Fruit fly (Drosophila melanogaster): ENCODE data around the gene CG13284.

The CG13284 gene

DNA sequence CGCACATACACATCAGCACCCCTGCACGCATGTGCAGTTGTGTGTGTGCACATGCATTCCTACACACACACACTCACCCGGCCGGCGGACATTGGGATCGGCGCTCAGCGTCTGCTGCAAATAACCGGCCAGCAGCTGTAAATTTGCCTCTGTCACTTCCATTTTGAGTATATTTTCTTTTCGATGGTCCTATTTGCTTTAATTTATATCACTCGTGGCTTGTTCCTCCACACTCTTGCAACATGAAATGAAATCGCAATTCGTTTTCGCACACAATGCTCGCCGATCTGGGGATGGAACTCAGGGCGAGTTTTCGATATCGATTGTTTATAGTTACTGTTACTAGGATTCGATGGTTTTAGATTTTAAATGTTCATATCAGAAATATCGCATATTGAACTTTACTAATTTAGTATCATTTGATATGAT, 23.6 kb downstream of the CG13284 start, which contains the start of gene Cse1 (continued):
- TF ChIP-seq CG12942 (GFP tag; optimal IDR thresholded peaks at IDR 0.05): no peak
- peak; percentile 71 for TF ChIP-seq BEAF-32 (GFP tag; optimal IDR thresholded peaks at IDR 0.05)
- no peak for TF ChIP-seq Lim3 (GFP tag; IDR thresholded peaks at IDR 0.05)
- peak; percentile 62 for TF ChIP-seq Dref (GFP tag; IDR thresholded peaks at IDR 0.05)
- TF ChIP-seq CG7745 (tag; optimal IDR thresholded peaks at IDR 0.05): no peak
- TF ChIP-seq CG2889 (GFP tag; IDR thresholded peaks at IDR 0.05): no peak
- TF ChIP-seq CG10321 (GFP tag; IDR thresholded peaks at IDR 0.05): no peak
- TF ChIP-seq Neu2 (GFP tag; optimal IDR thresholded peaks at IDR 0.05; ENCODE audit: borderline replicate concordance): no peak
- no peak for TF ChIP-seq CG3163 (GFP tag; optimal IDR thresholded peaks at IDR 0.05)
- TF ChIP-seq CG3847 (GFP tag; IDR thresholded peaks at IDR 0.05): no peak
- TF ChIP-seq Ets97D (GFP tag; optimal IDR thresholded peaks at IDR 0.05): no peak
- peak; percentile 47 for TF ChIP-seq CG15479 (GFP tag; optimal IDR thresholded peaks at IDR 0.05)
- TF ChIP-seq Dll (GFP tag; IDR thresholded peaks at IDR 0.05; ENCODE audit: partially characterized antibody): peak; percentile 74
- TF ChIP-seq Elba2 (GFP tag; optimal IDR thresholded peaks at IDR 0.05): no peak
- no peak for TF ChIP-seq CoRest (tag; optimal IDR thresholded peaks at IDR 0.05)
- TF ChIP-seq CG7963 (GFP tag; IDR thresholded peaks at IDR 0.05; ENCODE audit: partially characterized antibody): peak; percentile 59; the same call in 2 of the 3 replicates
- no peak for TF ChIP-seq corto (GFP tag; optimal IDR thresholded peaks at IDR 0.05)
- TF ChIP-seq wek (GFP tag; optimal IDR thresholded peaks at IDR 0.05): no peak
- no peak for TF ChIP-seq C15 (GFP tag; IDR thresholded peaks at IDR 0.05)
- no peak for TF ChIP-seq lab (GFP tag; optimal IDR thresholded peaks at IDR 0.05)
- TF ChIP-seq CG12219 (GFP tag; optimal IDR thresholded peaks at IDR 0.05): no peak
- no peak for TF ChIP-seq cato (GFP tag; optimal IDR thresholded peaks at IDR 0.05; ENCODE audit: borderline replicate concordance)
- TF ChIP-seq Med (GFP tag): peak; percentile 59
- TF ChIP-seq CG12659 (GFP tag; optimal IDR thresholded peaks at IDR 0.05): peak; percentile 21
- no peak for TF ChIP-seq Nf-YA (GFP tag; IDR thresholded peaks at IDR 0.05)
- TF ChIP-seq bbx (GFP tag; IDR thresholded peaks at IDR 0.05; ENCODE audit: partially characterized antibody): peak; percentile 55; the same call in 1 of the 2 replicates
- TF ChIP-seq CG16813 (GFP tag; IDR thresholded peaks at IDR 0.05; ENCODE audit: partially characterized antibody): peak; percentile 72
- no peak for TF ChIP-seq ro (GFP tag; IDR thresholded peaks at IDR 0.05)
- TF ChIP-seq HmgZ (tag; optimal IDR thresholded peaks at IDR 0.05): no peak
- TF ChIP-seq eve (GFP tag; optimal IDR thresholded peaks at IDR 0.05): no peak
- TF ChIP-seq CG9797 (GFP tag; optimal IDR thresholded peaks at IDR 0.05): peak; percentile 17
- no peak for TF ChIP-seq CG13296 (GFP tag; optimal IDR thresholded peaks at IDR 0.05)
- TF ChIP-seq ERR (GFP tag; optimal IDR thresholded peaks at IDR 0.05): no peak
- no peak for TF ChIP-seq CG4707 (GFP tag; optimal IDR thresholded peaks at IDR 0.05)
- TF ChIP-seq HHEX (GFP tag; optimal IDR thresholded peaks at IDR 0.05): no peak
- TF ChIP-seq hbn (GFP tag; IDR thresholded peaks at IDR 0.05; ENCODE audit: partially characterized antibody): 0 out of 2 replicates have a peak, but pooled peaks have one; percentile 39
- no peak for TF ChIP-seq Ada2b (GFP tag; IDR thresholded peaks at IDR 0.05)
- no peak for TF ChIP-seq Mes4 (GFP tag; optimal IDR thresholded peaks at IDR 0.05)
- TF ChIP-seq Scr (GFP tag; IDR thresholded peaks at IDR 0.05; ENCODE audit: partially characterized antibody): peak; percentile 78
- peak; percentile 52; the same call in 1 of the 3 replicates for TF ChIP-seq hb (GFP tag; IDR thresholded peaks at IDR 0.05; ENCODE audit: partially characterized antibody)
- TF ChIP-seq CG32532 (GFP tag; IDR thresholded peaks at IDR 0.05): no peak
- TF ChIP-seq disco-r (GFP tag; optimal IDR thresholded peaks at IDR 0.05): no peak
- peak; percentile 92 for TF ChIP-seq CG34422 (GFP tag; IDR thresholded peaks at IDR 0.05)
- TF ChIP-seq Ravus (GFP tag; IDR thresholded peaks at IDR 0.05): no peak
- TF ChIP-seq CG7786 (GFP tag; optimal IDR thresholded peaks at IDR 0.05): no peak
- TF ChIP-seq sens (GFP tag): peak; percentile 38
- no peak for TF ChIP-seq Mad (GFP tag; optimal IDR thresholded peaks at IDR 0.05)
- peak; percentile 45; the same call in 1 of the 2 replicates for TF ChIP-seq MBD-R2 (GFP tag; IDR thresholded peaks at IDR 0.05)
- peak; percentile 6 for TF ChIP-seq stwl (tag; optimal IDR thresholded peaks at IDR 0.05)
- peak; percentile 23 for TF ChIP-seq Dp (GFP tag; optimal IDR thresholded peaks at IDR 0.05)
